Fruit fly (Drosophila melanogaster): ENCODE results near the gene pigeon.

DNA sequence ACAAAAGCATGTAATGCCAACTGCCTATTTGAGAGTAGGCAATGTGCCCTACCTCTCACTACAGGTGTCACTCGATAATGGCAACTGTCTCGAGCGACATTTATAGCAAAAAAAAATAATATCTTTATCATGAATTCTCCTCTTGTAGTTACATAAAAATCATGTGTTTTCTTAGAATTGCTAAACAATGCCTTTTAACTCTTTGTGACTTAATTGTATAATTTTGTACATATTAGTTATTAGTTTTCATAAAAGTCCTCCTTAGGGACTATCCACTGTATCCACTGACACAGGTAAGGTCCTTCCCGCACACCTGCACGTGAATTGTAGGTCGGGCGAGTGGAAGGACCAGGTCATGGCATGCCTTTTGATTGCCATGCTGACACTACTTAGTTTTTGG, 23.0 kb downstream of the pigeon start:
- TF ChIP-seq CG11617 (GFP tag; optimal IDR thresholded peaks at IDR 0.05) (no peak), cnc (optimal IDR thresholded peaks at IDR 0.05) (no peak), pad (GFP tag; optimal IDR thresholded peaks at IDR 0.05) (no peak), CG12768 (GFP tag; optimal IDR thresholded peaks at IDR 0.05) (no peak), cic (GFP tag; optimal IDR thresholded peaks at IDR 0.05) (no peak), ovo (GFP tag; optimal IDR thresholded peaks at IDR 0.05) (no peak), Crg-1 (GFP tag; optimal IDR thresholded peaks at IDR 0.05) (no peak), CG14711 (tag; optimal IDR thresholded peaks at IDR 0.05) (no peak), kay (GFP tag; ENCODE audit: borderline replicate concordance) (no peak), CG7101 (tag; optimal IDR thresholded peaks at IDR 0.05) (no peak), CG1620 (GFP tag; optimal IDR thresholded peaks at IDR 0.05) (no peak), Mnt (GFP tag; optimal IDR thresholded peaks at IDR 0.05) (no peak), bab1 (GFP tag; optimal IDR thresholded peaks at IDR 0.05) (no peak), tj (GFP tag; optimal IDR thresholded peaks at IDR 0.05) (no peak)

Measured in whole organism, adult.